Fruit fly (Drosophila melanogaster) Kc167 (cell line): Measurements from ENCODE around the gene Ir20a.

ENCODE experiments used
- Myc ChIP-seq: fragments of >200 bp; optimal IDR thresholded peaks from 2 replicates; lab custom pipeline; 2017; ENCODE audit warnings: missing external identifiers
- Sin3A ChIP-seq: fragments of >200 bp; optimal IDR thresholded peaks from 2 replicates; lab custom pipeline; 2018; ENCODE audit warnings: missing external identifiers
- h ChIP-seq: fragments of >200 bp; optimal IDR thresholded peaks from 3 replicates; lab custom pipeline; 2018; ENCODE audit warnings: missing external identifiers
- insv ChIP-seq: fragments of >200 bp; optimal IDR thresholded peaks from 3 replicates; lab custom pipeline; 2018; ENCODE audit warnings: missing external identifiers
- psq ChIP-seq: fragments of >200 bp; optimal IDR thresholded peaks from 2 replicates; lab custom pipeline; 2017; ENCODE audit warnings: missing external identifiers
- ttk ChIP-seq: sonication (Bioruptor generic); optimal IDR thresholded peaks from 2 replicates; lab custom pipeline; 2017; ENCODE audit warnings: missing external identifiers

Gene Ir20a

dm6 chrX:21478845-21479244, at the start of gene Ir20a:
Ir20a (minus strand) TSS chrX:21478945.
- TF ChIP-seq h (lab: Kevin White, UChicago) = no peak
- TF ChIP-seq Sin3A (lab: Kevin White, UChicago) = no peak
- TF ChIP-seq ttk (lab: Kevin White, UChicago) = no peak
- no peak for TF ChIP-seq insv (lab: Kevin White, UChicago)
- no peak for TF ChIP-seq psq (lab: Kevin White, UChicago)

dm6 chrX:21520002-21520401, 41.3 kb upstream of the Ir20a start:
- no peak for TF ChIP-seq h (lab: Kevin White, UChicago)
- TF ChIP-seq ttk (lab: Kevin White, UChicago) = no peak
- TF ChIP-seq insv (lab: Kevin White, UChicago) = no peak
- no peak for TF ChIP-seq psq (lab: Kevin White, UChicago)
- TF ChIP-seq Sin3A (lab: Kevin White, UChicago) = no peak
- TF ChIP-seq Myc (lab: Kevin White, UChicago) = no peak

dm6 chrX:21519168-21519671, 40.5 kb upstream of the Ir20a start, which contains the start of gene Cyp6t1:
Cyp6t1 (minus strand) TSS chrX:21519218.
- no peak for TF ChIP-seq insv (lab: Kevin White, UChicago)
- no peak for TF ChIP-seq psq (lab: Kevin White, UChicago)

dm6 chrX:21507485-21507884, 28.7 kb upstream of the Ir20a start:
- TF ChIP-seq Myc (lab: Kevin White, UChicago) = no peak
- TF ChIP-seq insv (lab: Kevin White, UChicago) = no peak
- TF ChIP-seq h (lab: Kevin White, UChicago) = no peak
- TF ChIP-seq psq (lab: Kevin White, UChicago) = no peak
- no peak for TF ChIP-seq Sin3A (lab: Kevin White, UChicago)
- TF ChIP-seq ttk (lab: Kevin White, UChicago) = no peak

- TF ChIP-seq insv (lab: Kevin White, UChicago) (no peak), Sin3A (lab: Kevin White, UChicago) (no peak), psq (lab: Kevin White, UChicago) (no peak), Myc (lab: Kevin White, UChicago) (no peak), ttk (lab: Kevin White, UChicago) (no peak), h (lab: Kevin White, UChicago) (no peak)
Measured at dm6 chrX:21497025-21497424, 18.3 kb upstream of the Ir20a start.

- TF ChIP-seq insv (lab: Kevin White, UChicago) (no peak), psq (lab: Kevin White, UChicago) (no peak), Myc (lab: Kevin White, UChicago) (no peak), h (lab: Kevin White, UChicago) (no peak), Sin3A (lab: Kevin White, UChicago) (no peak), ttk (lab: Kevin White, UChicago) (no peak)
Measured at dm6 chrX:21457632-21458031, 21.1 kb downstream of the Ir20a start, which contains the start of gene DIP-beta. DIP-beta (minus strand) TSS chrX:21457738.

dm6 chrX:21440687-21441086, 38.1 kb downstream of the Ir20a start:
- TF ChIP-seq psq (lab: Kevin White, UChicago) (no peak), Sin3A (lab: Kevin White, UChicago) (no peak), h (lab: Kevin White, UChicago) (no peak), insv (lab: Kevin White, UChicago) (no peak), Myc (lab: Kevin White, UChicago) (no peak), ttk (lab: Kevin White, UChicago) (no peak)

- TF ChIP-seq h (lab: Kevin White, UChicago) = no peak
- no peak for TF ChIP-seq psq (lab: Kevin White, UChicago)
- no peak for TF ChIP-seq insv (lab: Kevin White, UChicago)
- TF ChIP-seq ttk (lab: Kevin White, UChicago) = no peak
- no peak for TF ChIP-seq Myc (lab: Kevin White, UChicago)
- no peak for TF ChIP-seq Sin3A (lab: Kevin White, UChicago)
Measured at dm6 chrX:21429156-21429555, 49.6 kb downstream of the Ir20a start, which contains the start of gene CG10918. CG10918 (minus strand) TSS chrX:21429256.
